Fruit fly (Drosophila melanogaster): ENCODE measurements around the gene FucTB.

The FucTB gene

dm6 chr2L:9388013-9388605 is 42.7 kb downstream of the FucTB start (continued):
- TF ChIP-seq CG9932 (GFP tag; IDR thresholded peaks at IDR 0.05) (peak; percentile 93), E2f1 (GFP tag; IDR thresholded peaks at IDR 0.05) (peak; percentile 69), CG11456 (GFP tag; IDR thresholded peaks at IDR 0.05) (peak; percentile 87), dpn (GFP tag; optimal IDR thresholded peaks at IDR 0.05) (peak; percentile 76 to 81), nerfin-2 (GFP tag; IDR thresholded peaks at IDR 0.05; ENCODE audit: partially characterized antibody) (no peak), maf-S (GFP tag; optimal IDR thresholded peaks at IDR 0.05) (peak; percentile 71), CTCF (GFP tag; optimal IDR thresholded peaks at IDR 0.05) (no peak), CG17359 (tag; optimal IDR thresholded peaks at IDR 0.05) (peak; percentile 43), Xbp1 (GFP tag; optimal IDR thresholded peaks at IDR 0.05) (peak; percentile 72), fd3F (GFP tag; optimal IDR thresholded peaks at IDR 0.05) (peak; percentile 66), grau (tag; optimal IDR thresholded peaks at IDR 0.05) (peak; percentile 72), fd64A (GFP tag; optimal IDR thresholded peaks at IDR 0.05) (no peak), E2f2 (GFP tag; IDR thresholded peaks at IDR 0.05) (no peak), zfh2 (GFP tag; optimal IDR thresholded peaks at IDR 0.05) (peak; percentile 92), CG5180 (GFP tag; optimal IDR thresholded peaks at IDR 0.05) (no peak), CG3407 (GFP tag; optimal IDR thresholded peaks at IDR 0.05) (no peak), B-H1 (GFP tag; IDR thresholded peaks at IDR 0.05) (peak; percentile 45; the same call in 1 of the 3 replicates), Blimp-1 (GFP tag; optimal IDR thresholded peaks at IDR 0.05) (peak; percentile 21), CG14667 (GFP tag; IDR thresholded peaks at IDR 0.05) (peak; percentile 48; the same call in 1 of the 2 replicates), gro (GFP tag; optimal IDR thresholded peaks at IDR 0.05) (peak; percentile 84), h (optimal IDR thresholded peaks at IDR 0.05) (no peak), Gug (GFP tag; IDR thresholded peaks at IDR 0.05) (peak; percentile 87; the same call in 3 of the 4 replicates), CG10209 (GFP tag; optimal IDR thresholded peaks at IDR 0.05) (peak; percentile 68), org-1 (GFP tag; optimal IDR thresholded peaks at IDR 0.05) (peak; percentile 68), CG10543 (GFP tag; optimal IDR thresholded peaks at IDR 0.05) (peak; percentile 47), CG6272 (GFP tag; IDR thresholded peaks at IDR 0.05) (peak; percentile 56), CG8765 (GFP tag; IDR thresholded peaks at IDR 0.05) (no peak), CHES-1-like (GFP tag; optimal IDR thresholded peaks at IDR 0.05) (peak; percentile 87), CG7556 (GFP tag; optimal IDR thresholded peaks at IDR 0.05) (peak; percentile 37), CG13287 (GFP tag; IDR thresholded peaks at IDR 0.05; ENCODE audit: partially characterized antibody) (no peak), CG2875 (GFP tag; optimal IDR thresholded peaks at IDR 0.05) (no peak), Oaz (GFP tag; IDR thresholded peaks at IDR 0.05) (no peak), esg (GFP tag; conservative IDR thresholded peaks at IDR 0.05) (peak; percentile 60; the same call in 1 of the 2 replicates), ash1 (GFP tag; optimal IDR thresholded peaks at IDR 0.05) (no peak), Fer3 (tag; optimal IDR thresholded peaks at IDR 0.05) (peak; percentile 78), CG11696 (GFP tag; IDR thresholded peaks at IDR 0.05) (peak; percentile 65), CG17328 (GFP tag; IDR thresholded peaks at IDR 0.05) (0 out of 2 replicates have a peak, but pooled peaks have one; percentile 13), prd (optimal IDR thresholded peaks at IDR 0.05) (no peak), prd (GFP tag; IDR thresholded peaks at IDR 0.05) (peak; percentile 66), CG3838 (GFP tag; optimal IDR thresholded peaks at IDR 0.05) (no peak), CG12104 (GFP tag; optimal IDR thresholded peaks at IDR 0.05) (peak; percentile 25), Vsx1 (GFP tag; optimal IDR thresholded peaks at IDR 0.05) (no peak), CG12219 (GFP tag; optimal IDR thresholded peaks at IDR 0.05) (peak; percentile 21), toy (GFP tag; IDR thresholded peaks at IDR 0.05) (0 out of 2 replicates have a peak, but pooled peaks have one; percentile 35), Doc3 (GFP tag; IDR thresholded peaks at IDR 0.05; ENCODE audit: partially characterized antibody) (no peak), unc-4 (GFP tag; IDR thresholded peaks at IDR 0.05; ENCODE audit: partially characterized antibody) (no peak), CG3726 (GFP tag; IDR thresholded peaks at IDR 0.05) (0 out of 3 replicates have a peak, but pooled peaks have one; percentile 64), CG11560 (tag; IDR thresholded peaks at IDR 0.05) (0 out of 3 replicates have a peak, but pooled peaks have one; percentile 20), CG11695 (GFP tag; IDR thresholded peaks at IDR 0.05) (peak; percentile 61; the same call in 2 of the 3 replicates), Awh (GFP tag; IDR thresholded peaks at IDR 0.05) (no peak), CG31365 (tag; optimal IDR thresholded peaks at IDR 0.05) (peak; percentile 48)
